Worm (Caenorhabditis elegans) whole organism, L1 larva: ENCODE data around the gene R07E3.4.

Experiments used
- C04F5.9 ChIP-seq: sonication (generic microtip); optimal IDR thresholded peaks from 2 replicates; lab custom pipeline; 2016; ENCODE audit warnings: missing genetic modification characterization, missing compliant biosample characterization
- C16A3.4 ChIP-seq: fragments of 150-350 bp; optimal IDR thresholded peaks from 2 replicates; lab custom pipeline; 2014; ENCODE audit warnings: missing biosample characterization, missing genetic modification characterization
- F16B12.6 ChIP-seq: fragments of 150-350 bp; optimal IDR thresholded peaks from 2 replicates; lab custom pipeline; 2014; ENCODE audit warnings: missing biosample characterization, missing genetic modification characterization
- Y116A8C.19 ChIP-seq: sonication (generic microtip); optimal IDR thresholded peaks from 2 replicates; lab custom pipeline; 2016; ENCODE audit warnings: missing compliant biosample characterization, missing genetic modification characterization, borderline replicate concordance
- alr-1 ChIP-seq: fragments of 200-800 bp; sonication (Bioruptor generic); optimal IDR thresholded peaks from 2 replicates; lab custom pipeline; 2018; ENCODE audit warnings: borderline replicate concordance, mild to moderate bottlenecking, missing genetic modification characterization, missing compliant biosample characterization
- aly-2 ChIP-seq: fragments of 150-350 bp; optimal IDR thresholded peaks from 2 replicates; lab custom pipeline; 2014; ENCODE audit warnings: missing biosample characterization, missing genetic modification characterization
- blmp-1 ChIP-seq: fragments of 150-350 bp; optimal IDR thresholded peaks from 2 replicates; lab custom pipeline; 2014; ENCODE audit warnings: missing biosample characterization, missing genetic modification characterization
- ceh-63 ChIP-seq: fragments of 200-800 bp; sonication (Bioruptor generic); optimal IDR thresholded peaks from 2 replicates; lab custom pipeline; 2018; ENCODE audit warnings: mild to moderate bottlenecking, missing genetic modification characterization, missing compliant biosample characterization
- ceh-8 ChIP-seq: fragments of 200-800 bp; sonication (Bioruptor generic); optimal IDR thresholded peaks from 2 replicates; lab custom pipeline; 2018; ENCODE audit warnings: mild to moderate bottlenecking, missing genetic modification characterization, moderate library complexity, missing compliant biosample characterization
- ceh-82 ChIP-seq, 3 experiments: fragments of 150-350 bp in 1 of 3; sonication (generic microtip) in 2 of 3; optimal IDR thresholded peaks; 2 replicates each; lab custom pipeline; 2014 to 2017; ENCODE audit warnings: missing biosample characterization in 3 of 3, missing genetic modification characterization in 3 of 3
- ceh-88 ChIP-seq: fragments of 200-800 bp; sonication (Bioruptor generic); IDR thresholded peaks from 2 replicates; pipeline ENCODE4 v1.3.6; 2022; ENCODE audit warnings: missing genetic modification characterization, missing compliant biosample characterization
- efl-3 ChIP-seq: fragments of 200-800 bp; sonication (Bioruptor generic); optimal IDR thresholded peaks from 2 replicates; lab custom pipeline; 2018; ENCODE audit warnings: mild to moderate bottlenecking, missing genetic modification characterization, missing compliant biosample characterization
- egl-13 ChIP-seq: sonication (generic microtip); optimal IDR thresholded peaks from 2 replicates; lab custom pipeline; 2016; ENCODE audit warnings: missing genotype, missing genetic modification reagents, missing genetic modification characterization, missing compliant biosample characterization
- egl-27 ChIP-seq, 2 experiments: fragments of 150-350 bp in 1 of 2; sonication (generic microtip); optimal IDR thresholded peaks; 3 replicates each; lab custom pipeline; 2017 to 2018; ENCODE audit warnings: missing biosample characterization in 2 of 2, missing genetic modification characterization in 2 of 2, missing genetic modification reagents in 2 of 2
- elt-2 ChIP-seq: sonication (generic microtip); optimal IDR thresholded peaks from 2 replicates; lab custom pipeline; 2016; ENCODE audit warnings: missing genetic modification characterization, mild to moderate bottlenecking, inconsistent platforms, missing compliant biosample characterization, missing genetic modification reagents
- elt-3 ChIP-seq, 6 experiments: fragments of 150-350 bp in 1 of 6; sonication (generic microtip); optimal IDR thresholded peaks; 2 replicates each; lab custom pipeline; 2017 to 2018; ENCODE audit warnings: missing biosample characterization in 6 of 6, missing genetic modification characterization in 6 of 6, inconsistent platforms in 1 of 6
- ets-5 ChIP-seq: fragments of 200-800 bp; sonication (Bioruptor generic); IDR thresholded peaks from 2 replicates; pipeline ENCODE4 v1.3.6; 2022; ENCODE audit warnings: missing genetic modification characterization, missing compliant biosample characterization
- fkh-10 ChIP-seq: sonication (generic microtip); optimal IDR thresholded peaks from 2 replicates; lab custom pipeline; 2017; ENCODE audit warnings: missing biosample characterization, missing genetic modification reagents, missing genetic modification characterization
- fos-1 ChIP-seq: fragments of 150-350 bp; optimal IDR thresholded peaks from 2 replicates; lab custom pipeline; 2014; ENCODE audit warnings: missing biosample characterization, missing genetic modification characterization
- grh-1 ChIP-seq: fragments of 200-800 bp; sonication (Bioruptor generic); IDR thresholded peaks from 2 replicates; pipeline ENCODE4 v1.3.6; 2022; ENCODE audit warnings: missing genetic modification reagents, missing genetic modification characterization, missing compliant biosample characterization
- hlh-4 ChIP-seq: sonication (generic microtip); optimal IDR thresholded peaks from 2 replicates; lab custom pipeline; 2016; ENCODE audit warnings: mild to moderate bottlenecking, missing genetic modification characterization, missing compliant biosample characterization
- isw-1 ChIP-seq: fragments of 200-800 bp; sonication (Bioruptor generic); IDR thresholded peaks from 2 replicates; pipeline ENCODE4 v1.3.6; 2022; ENCODE audit warnings: missing genetic modification characterization, missing compliant biosample characterization
- lin-13 ChIP-seq: fragments of 150-350 bp; optimal IDR thresholded peaks from 2 replicates; lab custom pipeline; 2014; ENCODE audit warnings: missing biosample characterization, missing genetic modification reagents, missing genetic modification characterization
- lin-14 ChIP-seq: fragments of 200-800 bp; sonication (Bioruptor generic); optimal IDR thresholded peaks from 2 replicates; lab custom pipeline; 2018; ENCODE audit warnings: mild to moderate bottlenecking, missing genetic modification characterization, moderate library complexity, missing compliant biosample characterization
- lin-15B ChIP-seq: fragments of 150-350 bp; sonication (generic microtip); optimal IDR thresholded peaks from 3 replicates; lab custom pipeline; 2014; ENCODE audit warnings: missing biosample characterization, missing genetic modification characterization
- lin-35 ChIP-seq, 2 experiments: fragments of 150-350 bp; optimal IDR thresholded peaks; 2 replicates each; lab custom pipeline; 2014; ENCODE audit warnings: missing biosample characterization in 2 of 2, missing genetic modification characterization in 2 of 2, missing genetic modification reagents in 2 of 2
- lsy-2 ChIP-seq, 2 experiments: fragments of 150-350 bp; optimal IDR thresholded peaks; 2 replicates each; lab custom pipeline; 2014; ENCODE audit warnings: missing biosample characterization in 2 of 2, missing genetic modification characterization in 2 of 2
- mep-1 ChIP-seq: fragments of 150-350 bp; optimal IDR thresholded peaks from 2 replicates; lab custom pipeline; 2014; ENCODE audit warnings: missing biosample characterization, missing genetic modification characterization
- nhr-11 ChIP-seq: fragments of 150-350 bp; optimal IDR thresholded peaks from 2 replicates; lab custom pipeline; 2014; ENCODE audit warnings: missing biosample characterization, missing genetic modification characterization
- nhr-12 ChIP-seq: sonication (generic microtip); optimal IDR thresholded peaks from 2 replicates; lab custom pipeline; 2017; ENCODE audit warnings: missing biosample characterization, missing genetic modification characterization
- nhr-19 ChIP-seq: fragments of 200-800 bp; sonication (Bioruptor generic); conservative IDR thresholded peaks from 2 replicates; pipeline ENCODE4 v1.3.6; 2022; ENCODE audit warnings: missing genetic modification characterization, missing compliant biosample characterization
- nhr-20 ChIP-seq: sonication (generic microtip); optimal IDR thresholded peaks from 2 replicates; lab custom pipeline; 2016; ENCODE audit warnings: mild to moderate bottlenecking, missing genetic modification characterization, missing compliant biosample characterization
- nhr-237 ChIP-seq: fragments of 150-350 bp; optimal IDR thresholded peaks from 2 replicates; lab custom pipeline; 2014; ENCODE audit warnings: missing biosample characterization, missing genetic modification characterization
- nhr-28 ChIP-seq: fragments of 150-350 bp; optimal IDR thresholded peaks from 2 replicates; lab custom pipeline; 2014; ENCODE audit warnings: missing biosample characterization, missing genetic modification characterization
- nhr-71 ChIP-seq: sonication (generic microtip); optimal IDR thresholded peaks from 2 replicates; lab custom pipeline; 2016; ENCODE audit warnings: mild to moderate bottlenecking, missing genetic modification characterization, moderate library complexity, missing compliant biosample characterization
- nhr-76 ChIP-seq: sonication (generic microtip); optimal IDR thresholded peaks from 2 replicates; lab custom pipeline; 2017; ENCODE audit warnings: missing biosample characterization, missing genetic modification characterization
- nhr-77 ChIP-seq: fragments of 150-350 bp; optimal IDR thresholded peaks from 2 replicates; lab custom pipeline; 2014; ENCODE audit warnings: missing biosample characterization, missing genetic modification characterization
- nhr-84 ChIP-seq: sonication (generic microtip); optimal IDR thresholded peaks from 2 replicates; lab custom pipeline; 2017; ENCODE audit warnings: missing biosample characterization, missing genetic modification characterization
- nhr-85 ChIP-seq: sonication (generic microtip); peaks from one replicate; lab custom pipeline; 2016; ENCODE audit warnings: missing genetic modification characterization, inconsistent platforms, missing compliant biosample characterization
- nhr-90 ChIP-seq: sonication (generic microtip); optimal IDR thresholded peaks from 2 replicates; lab custom pipeline; 2016; ENCODE audit warnings: mild to moderate bottlenecking, missing genetic modification characterization, missing compliant biosample characterization; ENCODE audit not compliant: poor library complexity
- pag-3 ChIP-seq: sonication (generic microtip); optimal IDR thresholded peaks from 2 replicates; lab custom pipeline; 2017; ENCODE audit warnings: missing genetic modification characterization, mild to moderate bottlenecking, missing compliant biosample characterization, antibody characterized with exemption, borderline replicate concordance; ENCODE audit not compliant: insufficient read depth
- pqm-1 ChIP-seq: sonication (generic microtip); optimal IDR thresholded peaks from 3 replicates; lab custom pipeline; 2017; ENCODE audit warnings: missing biosample characterization, missing genetic modification characterization
- rnt-1 ChIP-seq: sonication (generic microtip); optimal IDR thresholded peaks from 2 replicates; lab custom pipeline; 2016; ENCODE audit warnings: mild to moderate bottlenecking, missing genetic modification characterization, moderate library complexity, missing compliant biosample characterization
- snu-23 ChIP-seq: sonication (generic microtip); optimal IDR thresholded peaks from 2 replicates; lab custom pipeline; 2016; ENCODE audit warnings: missing genetic modification characterization, missing compliant biosample characterization
- sptf-1 ChIP-seq: fragments of 150-350 bp; optimal IDR thresholded peaks from 2 replicates; lab custom pipeline; 2014; ENCODE audit warnings: missing biosample characterization, missing genetic modification characterization
- sup-37 ChIP-seq: fragments of 200-800 bp; sonication (Bioruptor generic); optimal IDR thresholded peaks from 2 replicates; lab custom pipeline; 2018; ENCODE audit warnings: mild to moderate bottlenecking, missing genetic modification characterization, missing compliant biosample characterization
- tbx-2 ChIP-seq: sonication (generic microtip); optimal IDR thresholded peaks from 2 replicates; lab custom pipeline; 2016; ENCODE audit warnings: missing genetic modification characterization, missing compliant biosample characterization
- tlp-1 ChIP-seq: fragments of 150-350 bp; optimal IDR thresholded peaks from 2 replicates; lab custom pipeline; 2014; ENCODE audit warnings: missing biosample characterization, missing genetic modification characterization
- unc-130 ChIP-seq: fragments of 150-350 bp; optimal IDR thresholded peaks from 2 replicates; lab custom pipeline; 2017; ENCODE audit warnings: missing biosample characterization, missing genetic modification characterization, inconsistent platforms
- unc-86 ChIP-seq: sonication (generic microtip); optimal IDR thresholded peaks from 2 replicates; lab custom pipeline; 2016; ENCODE audit warnings: missing genetic modification characterization, missing compliant biosample characterization
- xbp-1 ChIP-seq: sonication (generic microtip); optimal IDR thresholded peaks from 2 replicates; lab custom pipeline; 2016; ENCODE audit warnings: missing genetic modification characterization, missing compliant biosample characterization
- zip-4 ChIP-seq: fragments of 200-800 bp; sonication (Bioruptor generic); optimal IDR thresholded peaks from 2 replicates; lab custom pipeline; 2018; ENCODE audit warnings: mild to moderate bottlenecking, missing genetic modification characterization, moderate library complexity, missing compliant biosample characterization
- ztf-11 ChIP-seq, 2 experiments: sonication (generic microtip); optimal IDR thresholded peaks; 2 replicates each; lab custom pipeline; 2016 to 2017; ENCODE audit warnings: missing genetic modification characterization in 2 of 2, missing biosample characterization in 1 of 2, missing compliant biosample characterization in 1 of 2

The R07E3.4 gene

DNA sequence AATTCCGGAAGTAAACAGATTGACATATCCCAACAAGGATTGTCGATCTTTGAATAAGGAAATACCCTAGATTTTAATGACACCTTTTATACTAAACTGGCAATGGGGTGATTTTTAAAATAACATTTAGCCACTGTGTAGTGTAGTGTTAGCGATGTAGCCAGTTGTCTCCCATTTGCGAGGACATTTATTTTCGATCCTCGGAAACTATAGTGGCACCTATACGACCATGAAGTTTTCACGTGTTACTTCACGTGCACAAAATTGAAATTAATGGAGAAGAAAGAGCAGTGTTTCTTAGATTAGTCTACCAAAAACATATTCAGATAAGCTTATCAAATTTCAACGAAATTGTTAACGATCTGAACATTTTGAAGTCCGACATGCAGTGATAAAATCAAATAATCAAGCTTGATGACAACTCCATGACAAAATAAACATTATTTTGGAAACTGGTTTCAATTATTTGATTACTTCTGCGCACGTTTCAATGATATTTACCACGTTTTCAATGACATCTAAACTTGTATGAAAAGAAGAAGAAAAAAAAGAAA is at the start of gene R07E3.4:
R07E3.4 (minus strand) TSS at position 51 of the 554 bp plus-strand sequence.
- no peak for TF ChIP-seq ceh-88
- no peak for TF ChIP-seq ceh-63 (GFP tag; lab: Kevin White, UChicago)
- TF ChIP-seq Y116A8C.19 (tag; lab: Kevin White, UChicago) = no peak
- peak in 1 of 2 experiments; percentile 17 for TF ChIP-seq egl-27 (tag; optimal IDR thresholded peaks at IDR 0.05; lab: Kevin White, UChicago)
- TF ChIP-seq blmp-1 = peak; percentile 25
- peak; percentile 75 for TF ChIP-seq lin-14
- peak; percentile 72 for TF ChIP-seq nhr-11 (tag; lab: Kevin White, UChicago)
- TF ChIP-seq unc-130 = peak; percentile 16
- TF ChIP-seq egl-13 (tag; lab: Kevin White, UChicago) = no peak
- TF ChIP-seq F16B12.6 (tag; lab: Kevin White, UChicago) = no peak
- no peak for TF ChIP-seq unc-86 (tag; lab: Kevin White, UChicago)
- no peak for TF ChIP-seq ceh-8
- TF ChIP-seq C16A3.4 (tag; lab: Kevin White, UChicago) = no peak
- TF ChIP-seq nhr-19 (GFP tag; lab: Robert Waterston, UW) = peak; percentile 68
- no peak for TF ChIP-seq fkh-10 (GFP tag; lab: Kevin White, UChicago)
- TF ChIP-seq nhr-85 (tag; lab: Kevin White, UChicago) = peak; percentile 92
- TF ChIP-seq C04F5.9 (tag; lab: Kevin White, UChicago) = no peak
- TF ChIP-seq nhr-237 = no peak
- TF ChIP-seq nhr-76 (tag; lab: Kevin White, UChicago) = no peak
- no peak for TF ChIP-seq ztf-11 (tag; optimal IDR thresholded peaks at IDR 0.05; lab: Kevin White, UChicago)
- peak; percentile 9 for TF ChIP-seq pqm-1 (tag; lab: Kevin White, UChicago)
- peak; percentile 86 for TF ChIP-seq nhr-20
- TF ChIP-seq nhr-90 (tag; lab: Kevin White, UChicago) = peak; percentile 40
- TF ChIP-seq mep-1 = peak; percentile 18
- TF ChIP-seq lin-15B (tag; lab: Kevin White, UChicago) = no peak
- TF ChIP-seq lin-13 (GFP tag; lab: Kevin White, UChicago) = no peak
- peak; percentile 65 for TF ChIP-seq rnt-1 (tag; lab: Kevin White, UChicago)
- TF ChIP-seq fos-1 (tag; lab: Kevin White, UChicago) = no peak
- TF ChIP-seq lin-35 (GFP tag; optimal IDR thresholded peaks at IDR 0.05; lab: Kevin White, UChicago) = peak in 1 of 2 experiments; percentile 16
- TF ChIP-seq xbp-1 (tag; lab: Kevin White, UChicago) = peak; percentile 4
- no peak for TF ChIP-seq alr-1 (tag; lab: Kevin White, UChicago)
- TF ChIP-seq zip-4 (GFP tag; lab: Kevin White, UChicago) = no peak
- TF ChIP-seq aly-2 (tag; lab: Kevin White, UChicago) = no peak
- TF ChIP-seq snu-23 (GFP tag; lab: Kevin White, UChicago) = peak; percentile 54
- peak; percentile 30 for TF ChIP-seq tbx-2 (tag; lab: Kevin White, UChicago)
- no peak for TF ChIP-seq efl-3 (GFP tag; lab: Kevin White, UChicago)
- no peak for TF ChIP-seq sup-37 (GFP tag; lab: Kevin White, UChicago)
- TF ChIP-seq hlh-4 (tag; lab: Kevin White, UChicago) = no peak
- no peak for TF ChIP-seq nhr-28 (tag; lab: Kevin White, UChicago)
- TF ChIP-seq ceh-82 (tag; optimal IDR thresholded peaks at IDR 0.05; lab: Kevin White, UChicago) = no peak
- TF ChIP-seq sptf-1 (tag; lab: Kevin White, UChicago) = no peak
- TF ChIP-seq elt-3 (tag; optimal IDR thresholded peaks at IDR 0.05; lab: Kevin White, UChicago) = peak in 1 of 6 experiments; percentile 28
- no peak for TF ChIP-seq tlp-1 (tag; lab: Kevin White, UChicago)
- TF ChIP-seq nhr-12 (tag; lab: Kevin White, UChicago) = no peak
- peak in 1 of 2 experiments; percentile 1 for TF ChIP-seq lsy-2 (tag; optimal IDR thresholded peaks at IDR 0.05; lab: Kevin White, UChicago)
- TF ChIP-seq grh-1 (GFP tag; lab: Robert Waterston, UW) = peak; percentile 61
- TF ChIP-seq ets-5 (GFP tag; lab: Robert Waterston, UW) = no peak
- no peak for TF ChIP-seq isw-1
- no peak for TF ChIP-seq nhr-77 (tag; lab: Kevin White, UChicago)
- peak; percentile 80 for TF ChIP-seq nhr-71 (tag; lab: Kevin White, UChicago)
- TF ChIP-seq elt-2 (tag; lab: Kevin White, UChicago) = peak; percentile 79
- no peak for TF ChIP-seq nhr-84 (tag; lab: Kevin White, UChicago)
- no peak for TF ChIP-seq pag-3
